Worm (Caenorhabditis elegans): ENCODE data around the gene algn-12.

- TF ChIP-seq T23F11.4 (GFP tag; optimal IDR thresholded peaks at IDR 0.05) (no peak), tbx-2 (tag; optimal IDR thresholded peaks at IDR 0.05) (no peak), fkh-10 (GFP tag; optimal IDR thresholded peaks at IDR 0.05) (no peak), ceh-22 (tag; optimal IDR thresholded peaks at IDR 0.05) (no peak), unc-3 (GFP tag; conservative IDR thresholded peaks at IDR 0.05) (no peak), unc-3 (tag; optimal IDR thresholded peaks at IDR 0.05) (no peak)
Measured at ce11 chrV:8039085-8039525, 4.2 kb downstream of the algn-12 start.
